Worm (Caenorhabditis elegans) whole organism, L4/young adult: Measurements from ENCODE around the gene srx-129.

Experiments used
- W03F9.2 ChIP-seq: fragments of 150-350 bp; optimal IDR thresholded peaks from 2 replicates; lab custom pipeline; 2014; ENCODE audit warnings: missing biosample characterization, missing genetic modification characterization
- dao-5 ChIP-seq: sonication (generic microtip); optimal IDR thresholded peaks from 2 replicates; lab custom pipeline; 2016; ENCODE audit warnings: missing genotype, missing genetic modification characterization, moderate library complexity, missing compliant biosample characterization
- him-1 ChIP-seq: sonication (generic microtip); optimal IDR thresholded peaks from 2 replicates; lab custom pipeline; 2016; ENCODE audit warnings: missing genotype, missing genetic modification reagents, missing genetic modification characterization, missing compliant biosample characterization

srx-129 gene

DNA sequence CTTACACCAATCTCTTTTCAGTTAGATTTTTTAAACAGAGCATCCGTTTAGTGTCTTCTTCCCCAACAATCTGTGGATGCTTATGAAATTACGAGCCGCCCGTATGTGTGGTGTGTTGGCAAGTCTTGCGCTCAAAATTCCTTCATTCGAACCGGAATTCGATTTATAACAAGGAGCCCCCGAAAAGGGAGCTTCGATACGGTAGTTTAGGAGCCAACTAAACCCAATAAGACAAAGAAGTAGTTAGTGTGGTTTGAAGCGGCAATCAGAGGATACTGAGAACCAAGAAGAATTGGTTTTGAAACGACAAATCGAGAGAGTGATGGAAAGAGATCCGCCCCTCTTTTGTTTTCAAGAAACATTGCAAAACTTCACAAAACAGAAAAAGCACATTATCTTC lies 21.7 kb upstream of the srx-129 start:
- no peak for TF ChIP-seq dao-5 (tag; lab: Kevin White, UChicago)
- no peak for TF ChIP-seq W03F9.2
- no peak for TF ChIP-seq him-1 (tag; lab: Kevin White, UChicago)

DNA sequence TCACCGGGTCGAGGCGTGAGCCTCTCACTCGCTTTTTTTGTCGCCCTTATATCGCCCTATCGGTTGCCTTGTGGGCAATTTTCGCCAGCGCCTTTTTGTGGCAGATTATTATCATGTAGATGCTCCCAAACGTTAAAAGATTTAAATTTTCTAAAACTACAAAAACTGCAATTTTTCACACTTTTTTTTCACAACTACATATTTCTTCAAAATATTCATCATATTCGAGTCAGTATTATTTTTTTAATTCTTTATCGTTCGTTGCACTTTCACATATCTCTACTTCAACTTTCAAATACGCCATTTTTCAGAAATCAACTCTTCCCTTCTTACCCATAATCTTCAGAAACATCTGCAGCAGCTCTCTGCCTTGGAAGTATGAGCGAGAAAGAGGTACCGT lies 21.1 kb upstream of the srx-129 start, which contains the start of gene ceh-24:
TSS of gene ceh-24 (plus strand) at position 301 of the 400 bp plus-strand sequence.
- TF ChIP-seq dao-5 (tag; lab: Kevin White, UChicago) (no peak), him-1 (tag; lab: Kevin White, UChicago) (no peak), W03F9.2 (no peak)

DNA sequence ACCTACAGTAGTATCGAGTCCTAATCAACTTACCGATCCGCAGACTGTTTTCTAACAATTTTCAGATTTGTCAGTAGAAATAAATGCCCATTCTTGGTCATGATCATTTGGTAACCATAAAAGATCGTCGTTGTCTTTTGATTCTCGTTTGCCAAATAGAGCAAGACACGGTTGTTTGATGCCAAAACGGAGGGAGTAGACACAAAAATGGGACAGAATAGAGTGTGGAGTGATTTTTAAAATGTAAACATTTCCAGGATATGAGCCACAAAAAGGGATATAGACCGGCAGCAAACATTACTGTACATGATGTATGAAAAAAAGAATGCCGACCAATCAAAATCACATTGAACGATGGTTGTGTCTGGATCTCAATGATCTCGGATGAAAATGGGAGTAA lies 17.2 kb upstream of the srx-129 start, which contains the start of gene F55B12.2:
TSS of gene F55B12.2 (minus strand) at position 101 of the 400 bp plus-strand sequence.
- TF ChIP-seq him-1 (tag; lab: Kevin White, UChicago): no peak
- TF ChIP-seq dao-5 (tag; lab: Kevin White, UChicago): no peak
- TF ChIP-seq W03F9.2: no peak

DNA sequence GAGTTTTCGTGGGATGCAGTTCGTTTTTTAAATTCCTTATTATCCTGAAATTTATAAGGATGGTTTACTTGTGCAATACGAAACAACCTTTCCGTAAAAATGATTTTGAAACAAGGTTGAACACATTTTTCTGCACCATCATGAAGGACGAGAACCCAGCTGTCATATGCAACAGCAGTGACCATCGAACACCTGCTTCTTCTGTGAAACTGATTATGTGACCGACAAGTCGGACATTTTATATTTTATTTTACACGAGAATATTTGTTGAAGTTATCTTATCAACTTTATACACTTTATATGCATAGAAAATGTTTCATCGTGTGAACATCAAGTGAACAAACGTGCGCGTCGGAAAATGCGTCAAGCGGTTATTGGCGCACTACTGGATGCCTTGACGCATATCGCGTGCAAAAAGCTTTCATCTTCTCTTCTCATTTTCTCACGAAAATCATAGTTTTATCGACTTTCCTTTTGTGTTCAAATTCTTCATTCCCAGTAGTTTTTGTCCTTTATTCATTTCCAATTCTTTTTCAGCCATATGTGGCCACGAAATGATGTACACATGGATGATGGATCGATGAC lies 15.1 kb upstream of the srx-129 start, which contains the start of gene sel-10:
TSS of gene sel-10 (plus strand) at position 538 of the 585 bp plus-strand sequence.
- peak; percentile 44 for TF ChIP-seq W03F9.2
- TF ChIP-seq dao-5 (tag; lab: Kevin White, UChicago): no peak

DNA sequence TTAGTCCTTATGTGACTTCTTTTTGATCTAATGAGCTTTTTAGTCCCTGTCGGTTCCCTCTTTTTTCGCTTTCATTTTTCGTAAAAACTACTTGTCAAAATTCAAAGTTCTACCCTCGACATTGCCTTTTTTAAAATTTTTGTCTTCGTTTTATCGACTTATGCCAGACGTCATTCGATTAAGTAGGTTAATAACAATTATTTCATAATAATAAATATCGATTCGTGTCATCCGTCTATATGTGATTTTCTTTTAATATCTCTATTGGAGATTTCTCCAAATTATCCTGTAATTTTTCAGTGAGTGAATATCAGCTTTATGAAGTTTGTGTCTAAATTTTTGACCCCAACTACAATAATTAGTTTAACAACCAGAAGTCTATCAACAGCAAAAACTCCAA lies 11.3 kb upstream of the srx-129 start, which contains the start of gene hpo-31:
TSS of gene hpo-31 (plus strand) at position 301 of the 400 bp plus-strand sequence.
- TF ChIP-seq dao-5 (tag; lab: Kevin White, UChicago) (no peak), him-1 (tag; lab: Kevin White, UChicago) (no peak), W03F9.2 (no peak)

DNA sequence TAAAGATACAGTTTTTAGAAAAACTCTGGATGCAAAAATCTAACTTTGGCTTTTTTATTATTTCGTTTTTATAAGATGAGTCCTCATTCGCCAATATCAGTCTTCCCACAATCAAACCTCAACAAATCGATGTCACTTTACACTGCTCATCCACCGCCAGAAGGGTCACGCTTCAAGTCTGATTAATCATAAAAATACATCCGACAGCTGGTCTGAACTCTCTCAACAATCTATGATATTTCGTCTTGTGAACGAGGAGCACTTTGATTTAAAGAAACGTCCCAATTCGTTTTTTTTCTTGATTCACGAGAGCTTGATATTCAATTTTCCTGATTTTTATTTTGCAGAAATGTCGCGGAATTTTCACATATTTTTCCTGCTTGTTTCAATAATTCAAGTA lies 6.1 kb upstream of the srx-129 start, which contains the start of gene nrf-5:
TSS of gene nrf-5 (plus strand) at position 348 of the 400 bp plus-strand sequence.
- TF ChIP-seq dao-5 (tag; lab: Kevin White, UChicago): no peak
- TF ChIP-seq him-1 (tag; lab: Kevin White, UChicago): no peak
- TF ChIP-seq W03F9.2: no peak

DNA sequence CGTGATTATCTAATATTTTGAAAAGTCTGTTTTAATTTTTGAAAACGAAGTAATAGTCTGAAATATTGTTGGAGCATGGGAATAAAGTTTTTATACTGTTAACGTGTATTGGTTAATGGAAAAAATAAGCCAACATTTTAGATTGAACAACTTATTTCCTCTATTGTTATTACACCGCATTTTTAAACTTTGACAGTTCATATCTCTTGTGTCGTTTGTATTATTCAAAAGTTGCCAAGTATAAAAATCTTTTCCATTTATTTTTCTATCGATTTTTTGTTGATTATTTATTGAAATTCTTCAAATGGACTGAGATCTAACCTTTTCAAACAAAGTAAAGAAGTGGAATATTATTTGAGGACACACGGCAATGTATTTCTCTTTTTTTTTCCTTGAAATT lies 3.2 kb upstream of the srx-129 start, which contains the start of gene str-165:
TSS of gene str-165 (plus strand) at position 301 of the 400 bp plus-strand sequence.
- TF ChIP-seq him-1 (tag; lab: Kevin White, UChicago) (no peak), dao-5 (tag; lab: Kevin White, UChicago) (no peak), W03F9.2 (no peak)

DNA sequence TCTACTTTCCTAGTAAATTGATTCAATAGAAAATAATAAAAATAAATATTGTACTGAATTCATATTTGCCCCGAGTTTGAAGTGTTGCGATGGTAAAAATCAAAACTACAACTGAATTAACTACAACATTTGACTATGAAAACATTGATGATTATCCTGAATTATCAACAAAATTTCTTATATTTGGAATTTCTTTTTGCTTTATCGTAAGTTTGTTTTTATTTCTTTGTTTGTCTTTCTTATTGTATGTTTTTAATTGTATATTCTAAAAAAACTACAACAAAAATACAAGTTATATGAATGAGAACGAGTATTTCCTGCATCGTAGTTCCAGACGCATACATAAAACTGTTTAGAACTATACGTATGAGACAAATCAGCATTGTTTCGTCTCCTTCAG lies 3.1 kb downstream of the srx-129 start, which contains the start of gene srx-128:
TSS of gene srx-128 (plus strand) at position 301 of the 400 bp plus-strand sequence.
- TF ChIP-seq him-1 (tag; lab: Kevin White, UChicago) (no peak), dao-5 (tag; lab: Kevin White, UChicago) (no peak), W03F9.2 (no peak)

DNA sequence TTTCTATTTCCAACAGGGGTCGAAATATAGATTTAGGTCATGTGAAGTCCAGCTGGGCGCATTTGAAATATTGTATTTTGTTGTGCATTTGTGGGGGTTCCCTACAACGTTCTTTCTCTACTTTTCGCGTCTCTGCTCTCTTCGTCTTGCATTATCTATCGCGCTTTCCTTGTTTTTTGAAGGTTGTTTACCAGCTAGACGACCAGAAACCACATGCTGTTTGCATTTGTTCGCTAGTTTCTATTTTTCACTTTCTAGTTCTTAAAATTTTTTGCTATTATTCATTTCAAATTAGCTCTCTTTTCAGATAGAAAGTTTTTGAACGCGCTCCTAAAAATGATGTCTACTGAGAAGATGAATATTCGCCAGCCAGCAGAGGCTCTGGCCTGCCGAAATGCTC lies 5.4 kb downstream of the srx-129 start, which contains the start of gene F55B12.10:
TSS of gene F55B12.10 (plus strand) at position 301 of the 400 bp plus-strand sequence.
- no peak for TF ChIP-seq dao-5 (tag; lab: Kevin White, UChicago)
- no peak for TF ChIP-seq W03F9.2
- no peak for TF ChIP-seq him-1 (tag; lab: Kevin White, UChicago)

DNA sequence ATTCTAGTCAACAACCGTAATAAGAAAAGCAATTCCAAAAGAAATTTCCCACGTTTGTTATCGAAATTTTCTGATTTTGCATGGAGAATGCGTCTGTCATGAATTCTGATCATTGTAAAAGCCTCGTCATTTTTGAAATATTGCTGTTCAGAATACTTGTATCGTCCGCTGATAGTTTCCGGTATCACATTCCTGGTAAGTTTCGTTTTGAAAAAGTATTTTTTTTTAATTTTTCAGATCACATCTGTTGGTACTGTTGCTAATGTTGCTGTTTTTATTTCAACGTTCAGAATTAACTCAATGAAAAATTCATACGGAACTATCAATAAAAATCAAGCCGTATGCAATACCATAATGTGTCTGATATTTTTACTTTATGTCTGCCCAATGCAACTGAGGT lies 6.9 kb downstream of the srx-129 start, which contains the start of gene srx-17:
TSS of gene srx-17 (plus strand) at position 301 of the 400 bp plus-strand sequence.
- TF ChIP-seq dao-5 (tag; lab: Kevin White, UChicago): no peak
- TF ChIP-seq W03F9.2: no peak
- TF ChIP-seq him-1 (tag; lab: Kevin White, UChicago): no peak

DNA sequence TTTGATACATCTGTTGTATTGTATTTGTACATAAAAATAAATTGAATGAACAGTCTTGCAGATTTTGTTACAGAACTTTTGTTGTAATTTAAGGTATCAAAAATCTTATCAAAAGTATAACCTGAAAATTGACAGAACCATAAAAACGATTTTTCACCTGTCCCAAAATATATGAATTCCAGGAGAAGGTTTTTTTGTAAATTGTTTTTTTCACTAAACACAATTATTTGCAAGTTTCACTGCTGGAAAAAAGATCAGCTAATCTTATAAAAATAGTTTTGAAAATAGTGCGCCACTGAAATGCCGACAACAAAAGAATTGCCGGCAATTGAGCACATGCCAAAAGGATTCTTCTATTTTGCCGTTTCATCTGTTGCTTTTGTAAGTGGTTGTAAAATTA lies 9.1 kb downstream of the srx-129 start, which contains the start of gene srx-130:
TSS of gene srx-130 (plus strand) at position 301 of the 400 bp plus-strand sequence.
- TF ChIP-seq dao-5 (tag; lab: Kevin White, UChicago) (no peak), W03F9.2 (no peak), him-1 (tag; lab: Kevin White, UChicago) (no peak)

DNA sequence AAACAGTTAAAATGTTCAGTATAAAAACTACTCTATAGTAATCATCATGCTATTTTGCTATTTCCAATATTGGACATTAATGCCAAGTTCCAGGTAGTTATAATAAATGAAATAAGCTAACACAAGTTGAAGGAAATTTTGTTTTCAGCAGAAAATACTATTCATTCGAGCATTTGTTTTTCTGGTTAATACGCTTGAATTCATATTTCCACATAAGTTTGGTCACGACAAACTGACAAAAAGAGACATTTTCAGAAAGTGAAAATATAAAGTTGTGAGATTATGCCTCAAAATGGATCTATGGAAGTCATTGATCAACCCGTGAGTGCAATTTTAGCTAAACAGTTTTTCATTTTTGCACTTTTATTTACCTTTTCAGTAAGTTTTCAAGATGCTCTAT lies 11.1 kb downstream of the srx-129 start, which contains the start of gene srx-131:
TSS of gene srx-131 (plus strand) at position 301 of the 400 bp plus-strand sequence.
- TF ChIP-seq him-1 (tag; lab: Kevin White, UChicago) (no peak), W03F9.2 (no peak), dao-5 (tag; lab: Kevin White, UChicago) (no peak)

DNA sequence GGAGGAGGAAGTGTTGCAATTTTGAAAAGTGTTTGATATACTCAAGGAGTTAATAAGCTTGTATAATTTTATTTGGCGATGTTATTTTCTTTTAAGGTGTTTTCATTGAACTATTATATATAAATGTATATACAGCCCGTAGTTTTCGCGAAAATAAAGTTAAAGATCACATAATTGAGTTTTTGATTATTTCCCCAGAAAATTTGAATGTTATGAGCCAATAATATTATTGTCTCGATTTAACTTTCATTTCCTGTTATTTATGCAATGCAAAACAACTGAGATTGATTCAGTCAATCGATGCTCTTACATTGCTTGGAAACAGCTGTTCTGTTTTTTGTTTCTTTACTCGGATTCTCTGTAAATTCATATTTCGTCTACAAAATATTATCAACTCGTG lies 14.3 kb downstream of the srx-129 start, which contains the start of gene srx-133:
TSS of gene srx-133 (plus strand) at position 301 of the 400 bp plus-strand sequence.
- no peak for TF ChIP-seq dao-5 (tag; lab: Kevin White, UChicago)
- no peak for TF ChIP-seq him-1 (tag; lab: Kevin White, UChicago)
- no peak for TF ChIP-seq W03F9.2

DNA sequence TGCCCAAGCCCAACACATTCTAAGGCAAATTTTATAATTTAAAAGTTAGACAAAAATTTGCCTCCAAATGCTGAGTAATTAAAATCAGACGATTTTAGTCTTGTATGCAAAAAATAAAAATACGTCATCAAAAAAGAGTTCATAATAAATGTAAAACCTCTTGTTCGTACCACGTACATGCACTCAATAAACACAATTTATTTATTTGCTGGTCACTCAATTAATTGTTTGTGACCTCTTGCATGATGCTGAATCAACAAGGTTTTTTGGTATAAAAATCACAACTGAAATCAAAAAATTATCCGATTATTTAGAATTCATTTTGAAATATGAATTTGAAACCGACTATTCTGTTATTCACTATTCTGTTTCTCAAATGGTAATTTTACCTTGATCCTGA lies 16.1 kb downstream of the srx-129 start, which contains the start of gene hpx-2:
TSS of gene hpx-2 (plus strand) at position 301 of the 400 bp plus-strand sequence.
- no peak for TF ChIP-seq W03F9.2
- TF ChIP-seq him-1 (tag; lab: Kevin White, UChicago): no peak
- TF ChIP-seq dao-5 (tag; lab: Kevin White, UChicago): no peak
